Fruit fly (Drosophila melanogaster): Measurements from ENCODE around the gene CG13063.

dm6 chr3L:16305820-16306650 lies at the start of gene CG13063, which contains the start of gene CG13043:
- TF ChIP-seq pad (GFP tag; optimal IDR thresholded peaks at IDR 0.05): no peak
- no peak for TF ChIP-seq CG7045 (GFP tag; optimal IDR thresholded peaks at IDR 0.05)
- no peak for TF ChIP-seq CG14711 (tag; optimal IDR thresholded peaks at IDR 0.05)
- TF ChIP-seq CG12768 (GFP tag; optimal IDR thresholded peaks at IDR 0.05): no peak
- TF ChIP-seq CG11617 (GFP tag; optimal IDR thresholded peaks at IDR 0.05): no peak
- TF ChIP-seq bab1 (GFP tag; optimal IDR thresholded peaks at IDR 0.05): no peak
- TF ChIP-seq cnc (optimal IDR thresholded peaks at IDR 0.05): no peak
- TF ChIP-seq Mnt (GFP tag; optimal IDR thresholded peaks at IDR 0.05): no peak
- no peak for TF ChIP-seq CG7101 (tag; optimal IDR thresholded peaks at IDR 0.05)
- TF ChIP-seq Clk (GFP tag; optimal IDR thresholded peaks at IDR 0.05): no peak
